Fruit fly (Drosophila melanogaster): ENCODE results near the gene mRpL49.

Gene mRpL49

DNA sequence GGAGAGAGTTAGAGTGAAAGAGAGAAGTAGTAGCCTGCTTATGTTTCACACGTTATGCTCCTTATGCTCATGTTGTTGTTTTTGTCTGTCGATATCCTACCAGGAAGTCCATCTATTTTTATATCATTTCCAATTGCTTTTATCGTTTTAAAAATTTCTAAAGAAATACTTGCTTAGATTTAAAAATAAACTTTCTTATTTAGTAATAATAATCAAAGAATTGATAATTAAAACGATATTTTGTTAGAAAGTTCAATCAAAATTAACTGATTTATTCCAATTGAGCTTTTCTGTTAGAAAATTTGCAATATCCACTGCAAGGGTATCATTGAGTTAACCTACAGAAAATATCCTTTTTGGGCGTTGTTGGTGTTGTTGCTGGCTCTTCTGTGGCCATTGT lies 37.1 kb upstream of the mRpL49 start:
- no peak for TF ChIP-seq Sox15 (GFP tag; optimal IDR thresholded peaks at IDR 0.05)
- no peak for TF ChIP-seq CG11294 (GFP tag; IDR thresholded peaks at IDR 0.05)
- TF ChIP-seq fd85E (GFP tag; optimal IDR thresholded peaks at IDR 0.05) = no peak
- peak; percentile 16 for TF ChIP-seq OdsH (GFP tag; optimal IDR thresholded peaks at IDR 0.05)
- TF ChIP-seq eg (GFP tag; IDR thresholded peaks at IDR 0.05) = no peak
- TF ChIP-seq CG16779 (tag; optimal IDR thresholded peaks at IDR 0.05) = no peak
- peak; percentile 48 for TF ChIP-seq Eip78C (GFP tag)
- peak in 1 of 2 experiments; percentile 26 for TF ChIP-seq ss (GFP tag; optimal IDR thresholded peaks at IDR 0.05)
- no peak for TF ChIP-seq Eip75B (GFP tag; optimal IDR thresholded peaks at IDR 0.05)
- TF ChIP-seq topi (GFP tag; optimal IDR thresholded peaks at IDR 0.05) = no peak
- peak; percentile 8 for TF ChIP-seq Ets96B (tag; optimal IDR thresholded peaks at IDR 0.05)
- no peak for TF ChIP-seq CG15336 (GFP tag; IDR thresholded peaks at IDR 0.05)
- TF ChIP-seq CG3032 (tag; optimal IDR thresholded peaks at IDR 0.05) = peak; percentile 13
- TF ChIP-seq CG31627 (GFP tag; optimal IDR thresholded peaks at IDR 0.05) = no peak
- peak; percentile 31 for TF ChIP-seq CG32006 (GFP tag; optimal IDR thresholded peaks at IDR 0.05)
- no peak for TF ChIP-seq Eip93F (GFP tag; optimal IDR thresholded peaks at IDR 0.05)
- peak; percentile 3 for TF ChIP-seq esn (GFP tag; optimal IDR thresholded peaks at IDR 0.05)

DNA sequence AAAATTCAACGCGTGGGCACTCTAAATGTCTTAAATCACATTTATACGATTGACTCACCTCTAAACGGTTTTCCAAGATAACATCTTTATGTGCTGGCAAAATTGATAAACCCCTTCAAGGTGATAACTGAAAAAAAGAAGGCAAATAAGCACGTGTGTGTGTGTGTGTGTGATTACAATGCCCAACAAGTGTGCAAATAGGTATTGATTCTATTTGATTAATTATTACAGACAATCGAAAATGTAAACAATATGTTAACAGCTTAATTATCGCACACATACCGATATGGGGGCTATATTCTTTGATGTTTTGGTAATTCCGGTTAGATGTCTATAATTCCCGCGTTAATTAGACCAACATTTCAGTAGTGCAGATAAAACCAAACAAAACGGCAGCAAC lies 20.4 kb upstream of the mRpL49 start:
- TF ChIP-seq fkh (GFP tag; optimal IDR thresholded peaks at IDR 0.05) (peak; percentile 43), achi (GFP tag; optimal IDR thresholded peaks at IDR 0.05) (no peak), Lpt (GFP tag; optimal IDR thresholded peaks at IDR 0.05) (no peak), ss (GFP tag; optimal IDR thresholded peaks at IDR 0.05) (no peak), Hr39 (GFP tag; optimal IDR thresholded peaks at IDR 0.05) (no peak)

DNA sequence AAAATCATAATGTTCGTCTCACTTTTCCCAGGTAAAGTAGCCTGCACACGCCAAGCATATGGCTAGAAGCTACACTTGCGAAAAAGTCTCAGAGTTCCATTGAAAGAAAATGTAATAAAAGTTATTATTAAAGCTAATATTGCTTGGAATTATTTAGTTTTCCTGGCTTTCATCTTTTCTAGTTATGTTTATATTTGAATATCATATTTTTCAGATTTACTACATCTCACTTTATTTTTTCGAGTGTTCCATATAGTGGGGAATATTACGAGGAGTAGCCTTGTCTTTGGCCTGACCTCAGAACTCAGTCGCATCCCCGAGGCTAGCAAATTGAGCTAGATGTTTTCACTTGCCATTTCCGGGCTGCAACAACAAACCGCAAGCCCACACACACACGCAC lies 19.4 kb upstream of the mRpL49 start:
- TF ChIP-seq eg (GFP tag; IDR thresholded peaks at IDR 0.05) = 0 out of 3 replicates have a peak, but pooled peaks have one; percentile 25
- TF ChIP-seq dsx (GFP tag; optimal IDR thresholded peaks at IDR 0.05; ENCODE audit: poor library complexity, severe bottlenecking) = no peak
- TF ChIP-seq CG6276 (GFP tag; optimal IDR thresholded peaks at IDR 0.05) = no peak
- TF ChIP-seq CG34406 (GFP tag; optimal IDR thresholded peaks at IDR 0.05) = no peak
- TF ChIP-seq topi (GFP tag; optimal IDR thresholded peaks at IDR 0.05) = no peak
- no peak for TF ChIP-seq CG8119 (GFP tag; IDR thresholded peaks at IDR 0.05)
- TF ChIP-seq CG3032 (tag; optimal IDR thresholded peaks at IDR 0.05) = no peak
- no peak for TF ChIP-seq Lpt (GFP tag; optimal IDR thresholded peaks at IDR 0.05)
- peak; percentile 12 for TF ChIP-seq svp (GFP tag)
- no peak for TF ChIP-seq Sox15 (GFP tag; optimal IDR thresholded peaks at IDR 0.05)
- no peak for TF ChIP-seq Smox (GFP tag; optimal IDR thresholded peaks at IDR 0.05)
- TF ChIP-seq esn (GFP tag; optimal IDR thresholded peaks at IDR 0.05) = no peak
- no peak for TF ChIP-seq Ets96B (tag; optimal IDR thresholded peaks at IDR 0.05)
- no peak for TF ChIP-seq CG11294 (GFP tag; IDR thresholded peaks at IDR 0.05)

DNA sequence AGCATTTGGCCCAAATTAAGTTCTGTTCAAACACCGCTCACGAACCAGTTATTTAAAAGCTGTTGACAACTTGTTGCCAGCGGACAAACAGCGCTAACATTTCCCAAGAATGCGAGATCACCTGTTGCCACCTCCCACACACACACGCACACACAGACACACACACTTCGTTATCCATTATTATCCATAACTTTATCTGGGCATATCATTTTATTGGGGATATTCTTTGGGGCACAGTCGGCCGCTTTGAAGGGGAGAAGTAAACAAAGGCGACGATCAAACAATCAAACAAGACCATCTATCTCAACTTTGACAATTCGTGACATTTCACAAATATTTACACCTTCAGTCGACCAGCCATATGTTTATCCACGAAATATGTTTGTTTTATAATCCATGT lies 17.8 kb upstream of the mRpL49 start:
- TF ChIP-seq fkh (GFP tag; optimal IDR thresholded peaks at IDR 0.05) (peak; percentile 78), CG4318 (GFP tag; optimal IDR thresholded peaks at IDR 0.05) (no peak)

DNA sequence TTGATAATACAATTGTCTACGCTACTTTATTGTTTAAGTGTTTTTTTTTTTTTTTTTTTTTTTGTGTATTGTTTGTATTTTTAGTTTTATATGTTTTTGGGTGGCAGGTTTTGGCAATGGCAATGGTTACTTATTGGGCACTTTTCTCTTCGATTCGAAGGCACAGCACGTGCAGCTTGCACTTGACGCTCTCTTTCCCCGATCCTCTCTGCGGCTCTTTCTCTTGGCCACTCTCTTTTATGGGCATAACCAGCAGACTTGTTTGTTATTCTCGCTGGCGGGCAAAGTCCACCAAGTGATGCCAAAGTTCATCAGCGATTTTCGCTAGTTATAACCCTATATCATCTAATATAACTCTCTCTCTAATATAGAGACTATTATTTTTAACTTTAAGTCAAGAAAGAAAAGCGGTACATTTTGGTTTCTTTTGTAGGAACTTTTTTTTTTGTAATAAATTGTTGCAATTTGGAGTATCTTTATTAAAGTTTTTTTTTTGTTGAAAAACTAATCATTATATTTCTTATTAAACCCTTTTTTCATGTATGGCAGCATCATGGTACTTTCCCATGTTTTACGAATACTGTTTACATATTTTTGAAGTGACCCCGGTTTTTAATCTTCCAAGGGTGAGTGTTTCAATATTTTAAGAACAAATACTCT lies 16.6 kb upstream of the mRpL49 start:
- TF ChIP-seq CG6854 (GFP tag; optimal IDR thresholded peaks at IDR 0.05) (peak; percentile 83), CG8319 (GFP tag; optimal IDR thresholded peaks at IDR 0.05) (no peak), cyc (GFP tag; optimal IDR thresholded peaks at IDR 0.05) (no peak), ss (GFP tag; optimal IDR thresholded peaks at IDR 0.05) (peak; percentile 89 to 90), dac (GFP tag; optimal IDR thresholded peaks at IDR 0.05) (no peak), Smox (GFP tag; optimal IDR thresholded peaks at IDR 0.05) (peak; percentile 28), CG4318 (GFP tag; optimal IDR thresholded peaks at IDR 0.05) (no peak), Hr39 (GFP tag; optimal IDR thresholded peaks at IDR 0.05) (no peak), Sox102F (GFP tag; optimal IDR thresholded peaks at IDR 0.05) (peak; percentile 56), CG16779 (tag; optimal IDR thresholded peaks at IDR 0.05) (peak; percentile 50), Gug (GFP tag; IDR thresholded peaks at IDR 0.05) (no peak), Eip93F (GFP tag; optimal IDR thresholded peaks at IDR 0.05) (peak; percentile 8), CG31627 (GFP tag; optimal IDR thresholded peaks at IDR 0.05) (no peak), CG6792 (GFP tag; optimal IDR thresholded peaks at IDR 0.05) (no peak), fd85E (GFP tag; optimal IDR thresholded peaks at IDR 0.05) (peak; percentile 3), CG11762 (GFP tag; optimal IDR thresholded peaks at IDR 0.05; ENCODE audit: insufficient read depth) (no peak), CG8119 (GFP tag; IDR thresholded peaks at IDR 0.05) (no peak; the same call in 2 of the 3 replicates), eg (GFP tag; IDR thresholded peaks at IDR 0.05) (peak; percentile 23; the same call in 1 of the 3 replicates), lz (GFP tag; optimal IDR thresholded peaks at IDR 0.05) (no peak), achi (GFP tag; optimal IDR thresholded peaks at IDR 0.05) (no peak), spab (GFP tag; optimal IDR thresholded peaks at IDR 0.05) (peak; percentile 42), CG1621 (tag; optimal IDR thresholded peaks at IDR 0.05) (peak; percentile 8), fd59A (GFP tag; optimal IDR thresholded peaks at IDR 0.05) (no peak), OdsH (GFP tag; optimal IDR thresholded peaks at IDR 0.05) (peak; percentile 29), svp (GFP tag) (peak; percentile 90), Hr4 (GFP tag; optimal IDR thresholded peaks at IDR 0.05) (no peak)

Measured in whole organism, prepupa.